Fruit fly (Drosophila melanogaster) S2 (cell line): ENCODE measurements around the gene CG14095.

Experiments
- CG8478 ChIP-seq: fragments of >200 bp; optimal IDR thresholded peaks from 2 replicates; lab custom pipeline; 2018
- CTCF ChIP-seq, 2 experiments: fragments of >200 bp; optimal IDR thresholded peaks; 2 replicates each; lab custom pipeline; 2018

dm6 chr3L:19464659-19465058 is at the start of gene CG14095:
- TF ChIP-seq CG8478 (lab: Kevin White, UChicago): no peak
- no peak for TF ChIP-seq CTCF (optimal IDR thresholded peaks at IDR 0.05; lab: Kevin White, UChicago)
